Worm (Caenorhabditis elegans) whole organism, young adult: Measurements from ENCODE around the gene F23D12.11.
"Not testable (repeated sequence)": the region's sequence is repeated elsewhere in the genome, so short reads cannot be mapped to it uniquely, and the experiment has no call there.

Experiments used
- ama-1 ChIP-seq, 3 experiments: fragments of 150-350 bp in 1 of 3; sonication (generic microtip) in 2 of 3; optimal IDR thresholded peaks; 2 replicates each; lab custom pipeline; 2014 to 2018; ENCODE audit warnings: missing biosample characterization in 2 of 3, missing genetic modification characterization in 2 of 3, missing genetic modification reagents in 2 of 3
- ceh-91 ChIP-seq: fragments of 200-800 bp; sonication (Bioruptor generic); IDR thresholded peaks from 2 replicates; pipeline ENCODE4 v1.3.6; 2022; ENCODE audit warnings: missing genetic modification reagents, missing genetic modification characterization, missing compliant biosample characterization
- him-1 ChIP-seq: sonication (generic microtip); optimal IDR thresholded peaks from 2 replicates; lab custom pipeline; 2016; ENCODE audit warnings: missing genotype, missing genetic modification reagents, missing genetic modification characterization, missing compliant biosample characterization

ce11 chrX:14386670-14387069 is 37.9 kb downstream of the F23D12.11 start:
- TF ChIP-seq ama-1 (optimal IDR thresholded peaks at IDR 0.05; lab: Kevin White, UChicago); ama-1 (GFP tag; optimal IDR thresholded peaks at IDR 0.05; lab: Kevin White, UChicago); him-1 (tag; lab: Kevin White, UChicago); ceh-91: not testable (repeated sequence)
